Worm (Caenorhabditis elegans) whole organism, late embryonic: ENCODE data around the gene srh-292.

Experiments
- C08G9.2 ChIP-seq: sonication (generic microtip); optimal IDR thresholded peaks from 2 replicates; lab custom pipeline; 2016; ENCODE audit warnings: mild to moderate bottlenecking, missing genetic modification characterization, moderate library complexity, missing compliant biosample characterization
- C38D4.7 ChIP-seq: fragments of 200-800 bp; sonication (Bioruptor generic); optimal IDR thresholded peaks from 2 replicates; lab custom pipeline; 2018; ENCODE audit warnings: mild to moderate bottlenecking, missing genetic modification characterization, moderate library complexity, missing compliant biosample characterization
- F13H6.1 ChIP-seq: sonication (generic microtip); optimal IDR thresholded peaks from 2 replicates; lab custom pipeline; 2016; ENCODE audit warnings: missing genetic modification characterization, missing compliant biosample characterization
- ahr-1 ChIP-seq: sonication (generic microtip); optimal IDR thresholded peaks from 2 replicates; lab custom pipeline; 2016; ENCODE audit warnings: missing genetic modification characterization, missing compliant biosample characterization
- ceh-14 ChIP-seq: sonication (generic microtip); optimal IDR thresholded peaks from 2 replicates; lab custom pipeline; 2016; ENCODE audit warnings: missing genotype, missing genetic modification characterization, missing compliant biosample characterization
- ceh-19 ChIP-seq: fragments of 200-800 bp; sonication (Bioruptor generic); optimal IDR thresholded peaks from 2 replicates; lab custom pipeline; 2018; ENCODE audit warnings: mild to moderate bottlenecking, missing genetic modification characterization, missing compliant biosample characterization
- ceh-2 ChIP-seq: sonication (generic microtip); optimal IDR thresholded peaks from 2 replicates; lab custom pipeline; 2016; ENCODE audit warnings: missing genotype, missing genetic modification characterization, missing compliant biosample characterization
- ceh-22 ChIP-seq: sonication (generic microtip); optimal IDR thresholded peaks from 2 replicates; lab custom pipeline; 2017; ENCODE audit warnings: missing biosample characterization, missing genetic modification characterization
- ceh-24 ChIP-seq: sonication (generic microtip); optimal IDR thresholded peaks from 2 replicates; lab custom pipeline; 2016; ENCODE audit warnings: mild to moderate bottlenecking, missing genetic modification characterization, missing compliant biosample characterization
- ceh-31 ChIP-seq: sonication (generic microtip); optimal IDR thresholded peaks from 2 replicates; lab custom pipeline; 2016; ENCODE audit warnings: missing genetic modification characterization, missing compliant biosample characterization
- ceh-34 ChIP-seq: sonication (generic microtip); optimal IDR thresholded peaks from 2 replicates; lab custom pipeline; 2016; ENCODE audit warnings: mild to moderate bottlenecking, missing genetic modification characterization, missing compliant biosample characterization
- ceh-45 ChIP-seq: fragments of 200-800 bp; sonication (Bioruptor generic); IDR thresholded peaks from 2 replicates; pipeline ENCODE4 v1.3.6; 2022; ENCODE audit warnings: missing genetic modification reagents, missing genetic modification characterization, missing compliant biosample characterization
- ceh-48 ChIP-seq: sonication (generic microtip); optimal IDR thresholded peaks from 2 replicates; lab custom pipeline; 2016; ENCODE audit warnings: missing genetic modification characterization, inconsistent platforms, missing compliant biosample characterization
- ceh-6 ChIP-seq: fragments of 200-800 bp; sonication (Bioruptor generic); optimal IDR thresholded peaks from 2 replicates; lab custom pipeline; 2018; ENCODE audit warnings: mild to moderate bottlenecking, missing genetic modification characterization, missing compliant biosample characterization
- ceh-9 ChIP-seq: sonication (generic microtip); optimal IDR thresholded peaks from 2 replicates; lab custom pipeline; 2016; ENCODE audit warnings: mild to moderate bottlenecking, missing genetic modification characterization, inconsistent platforms, missing compliant biosample characterization
- che-1 ChIP-seq: sonication (generic microtip); optimal IDR thresholded peaks from 2 replicates; lab custom pipeline; 2016; ENCODE audit warnings: mild to moderate bottlenecking, missing genetic modification characterization, missing compliant biosample characterization
- dve-1 ChIP-seq: sonication (generic microtip); optimal IDR thresholded peaks from 2 replicates; lab custom pipeline; 2017; ENCODE audit warnings: antibody characterized with exemption, mild to moderate bottlenecking, missing genetic modification characterization, missing compliant biosample characterization
- elt-2 ChIP-seq: sonication (generic microtip); optimal IDR thresholded peaks from 2 replicates; lab custom pipeline; 2016; ENCODE audit warnings: missing genetic modification reagents, missing genetic modification characterization, missing compliant biosample characterization
- elt-4 ChIP-seq: sonication (generic microtip); optimal IDR thresholded peaks from 2 replicates; lab custom pipeline; 2016; ENCODE audit warnings: missing genetic modification characterization, missing compliant biosample characterization
- ets-4 ChIP-seq: sonication (generic microtip); optimal IDR thresholded peaks from 2 replicates; lab custom pipeline; 2016; ENCODE audit warnings: missing genetic modification characterization, missing compliant biosample characterization
- eyg-1 ChIP-seq: sonication (generic microtip); optimal IDR thresholded peaks from 2 replicates; lab custom pipeline; 2016; ENCODE audit warnings: missing genotype, missing genetic modification characterization, missing compliant biosample characterization
- hlh-13 ChIP-seq: fragments of 200-800 bp; sonication (Bioruptor generic); optimal IDR thresholded peaks from 2 replicates; lab custom pipeline; 2018; ENCODE audit warnings: mild to moderate bottlenecking, missing genetic modification characterization, missing compliant biosample characterization
- hlh-15 ChIP-seq: sonication (generic microtip); optimal IDR thresholded peaks from 2 replicates; lab custom pipeline; 2016; ENCODE audit warnings: missing genetic modification characterization, missing compliant biosample characterization
- hlh-6 ChIP-seq: sonication (generic microtip); optimal IDR thresholded peaks from 2 replicates; lab custom pipeline; 2016; ENCODE audit warnings: missing genotype, missing genetic modification characterization, missing compliant biosample characterization
- hlh-8 ChIP-seq: sonication (generic microtip); optimal IDR thresholded peaks from 2 replicates; lab custom pipeline; 2016; ENCODE audit warnings: missing genotype, missing genetic modification characterization, missing compliant biosample characterization
- lim-6 ChIP-seq: sonication (generic microtip); optimal IDR thresholded peaks from 2 replicates; lab custom pipeline; 2016; ENCODE audit warnings: missing genetic modification characterization, missing compliant biosample characterization
- mec-3 ChIP-seq: sonication (generic microtip); optimal IDR thresholded peaks from 2 replicates; lab custom pipeline; 2016; ENCODE audit warnings: borderline replicate concordance, missing genetic modification characterization, missing compliant biosample characterization
- pax-1 ChIP-seq: fragments of 150-350 bp; optimal IDR thresholded peaks from 2 replicates; lab custom pipeline; 2014; ENCODE audit warnings: missing biosample characterization, missing genetic modification characterization
- pqm-1 ChIP-seq: sonication (generic microtip); optimal IDR thresholded peaks from 2 replicates; lab custom pipeline; 2016; ENCODE audit warnings: missing genetic modification characterization, missing compliant biosample characterization
- rnt-1 ChIP-seq: sonication (generic microtip); optimal IDR thresholded peaks from 2 replicates; lab custom pipeline; 2016; ENCODE audit warnings: missing genetic modification characterization, missing compliant biosample characterization
- sdc-2 ChIP-seq: sonication (generic microtip); optimal IDR thresholded peaks from 2 replicates; lab custom pipeline; 2016; ENCODE audit warnings: missing genotype, missing genetic modification characterization, missing compliant biosample characterization
- sox-4 ChIP-seq: sonication (generic microtip); optimal IDR thresholded peaks from 2 replicates; lab custom pipeline; 2017; ENCODE audit warnings: mild to moderate bottlenecking, missing genetic modification characterization, inconsistent platforms, missing compliant biosample characterization
- tbx-2 ChIP-seq: sonication (generic microtip); optimal IDR thresholded peaks from 2 replicates; lab custom pipeline; 2016; ENCODE audit warnings: missing genetic modification characterization, missing compliant biosample characterization
- tbx-7 ChIP-seq: sonication (generic microtip); optimal IDR thresholded peaks from 2 replicates; lab custom pipeline; 2016; ENCODE audit warnings: missing genotype, missing genetic modification characterization, missing compliant biosample characterization
- unc-3 ChIP-seq, 2 experiments: fragments of 200-800 bp in 1 of 2; sonication (Bioruptor generic) in 1 of 2; sonication (generic microtip) in 1 of 2; conservative IDR thresholded peaks in 1 of 2; optimal IDR thresholded peaks in 1 of 2; 2 replicates each; pipeline versions ENCODE4 v1.3.6 to Lab custom; 2016 to 2022; ENCODE audit warnings: missing compliant biosample characterization in 2 of 2, missing genetic modification characterization in 2 of 2, missing genetic modification reagents in 1 of 2
- unc-42 ChIP-seq: sonication (generic microtip); optimal IDR thresholded peaks from 2 replicates; lab custom pipeline; 2016; ENCODE audit warnings: missing genotype, missing genetic modification characterization, missing compliant biosample characterization
- unc-55 ChIP-seq: sonication (generic microtip); optimal IDR thresholded peaks from 2 replicates; lab custom pipeline; 2017; ENCODE audit warnings: missing biosample characterization, missing genetic modification reagents, missing genetic modification characterization
- unc-86 ChIP-seq: sonication (generic microtip); optimal IDR thresholded peaks from 2 replicates; lab custom pipeline; 2016; ENCODE audit warnings: missing genetic modification characterization, missing compliant biosample characterization
- zip-5 ChIP-seq: sonication (generic microtip); optimal IDR thresholded peaks from 2 replicates; lab custom pipeline; 2016; ENCODE audit warnings: missing genetic modification characterization, missing compliant biosample characterization
- ztf-16 ChIP-seq: sonication (generic microtip); optimal IDR thresholded peaks from 2 replicates; lab custom pipeline; 2017; ENCODE audit warnings: missing genetic modification characterization, missing compliant biosample characterization

Gene srh-292

DNA sequence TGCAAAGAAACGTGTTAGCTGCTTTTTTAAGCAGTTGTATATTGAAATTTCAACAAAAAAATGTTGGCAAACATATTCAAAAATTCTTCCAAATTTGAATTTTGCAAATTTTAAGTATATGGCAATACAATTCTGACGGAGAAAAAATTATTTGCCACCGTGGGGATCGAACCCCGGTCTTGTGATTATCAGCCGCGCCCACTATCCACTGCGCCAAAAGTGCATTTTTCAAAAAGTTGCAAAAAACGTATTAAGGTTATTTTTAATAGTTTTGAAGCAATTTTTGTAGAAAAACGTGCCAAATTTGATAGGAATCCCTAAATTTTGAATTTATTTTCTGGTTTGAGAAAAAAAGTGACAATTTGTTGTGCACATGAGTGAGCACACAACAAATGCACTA lies 18.2 kb upstream of the srh-292 start:
- no peak for TF ChIP-seq ceh-34
- no peak for TF ChIP-seq dve-1 (tag; lab: Kevin White, UChicago)
- no peak for TF ChIP-seq unc-55 (GFP tag; lab: Kevin White, UChicago)
- TF ChIP-seq elt-4: no peak
- no peak for TF ChIP-seq eyg-1 (tag; lab: Kevin White, UChicago)
- TF ChIP-seq C08G9.2: no peak
- TF ChIP-seq ceh-2 (tag; lab: Kevin White, UChicago): no peak
- no peak for TF ChIP-seq mec-3 (tag; lab: Kevin White, UChicago)
- TF ChIP-seq unc-86 (tag; lab: Kevin White, UChicago): no peak
- TF ChIP-seq ceh-9 (tag; lab: Kevin White, UChicago): no peak
- TF ChIP-seq ceh-45: no peak
- TF ChIP-seq ceh-48 (tag; lab: Kevin White, UChicago): no peak
- TF ChIP-seq hlh-8 (tag; lab: Kevin White, UChicago): no peak
- no peak for TF ChIP-seq ets-4 (tag; lab: Kevin White, UChicago)
- TF ChIP-seq ceh-6 (GFP tag; lab: Kevin White, UChicago): no peak
- no peak for TF ChIP-seq che-1 (tag; lab: Kevin White, UChicago)
- TF ChIP-seq zip-5 (tag; lab: Kevin White, UChicago): no peak
- no peak for TF ChIP-seq hlh-15 (tag; lab: Kevin White, UChicago)
- TF ChIP-seq F13H6.1 (tag; lab: Kevin White, UChicago): no peak
- TF ChIP-seq, all 69 proteins: peak for 0

DNA sequence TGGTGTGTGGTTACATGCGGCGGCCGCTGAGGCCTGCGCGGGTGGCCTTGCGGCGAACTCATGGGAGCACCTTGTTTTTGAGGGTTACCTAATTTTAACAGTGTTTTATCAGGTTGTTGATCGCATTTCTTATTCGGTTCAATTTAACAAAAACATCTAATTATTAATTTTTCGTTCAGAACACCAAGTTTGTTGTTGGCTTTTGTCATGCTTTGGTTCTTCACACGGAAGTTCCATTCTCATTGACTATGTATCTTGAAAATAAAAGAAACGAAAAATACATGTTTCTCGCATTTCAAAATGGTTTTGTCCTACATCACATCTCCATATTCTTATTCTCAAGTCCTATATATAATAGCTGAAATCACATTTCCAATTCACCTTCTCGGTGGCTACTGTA lies 12.4 kb upstream of the srh-292 start, which contains the start of gene srh-290:
TSS of gene srh-290 (plus strand) at position 301 of the 400 bp plus-strand sequence.
- TF ChIP-seq ceh-9 (tag; lab: Kevin White, UChicago) (no peak), C38D4.7 (GFP tag; lab: Kevin White, UChicago) (no peak), hlh-6 (tag; lab: Kevin White, UChicago) (no peak), tbx-2 (no peak), elt-4 (no peak), tbx-7 (tag; lab: Kevin White, UChicago) (no peak), pqm-1 (tag; lab: Kevin White, UChicago) (no peak), F13H6.1 (tag; lab: Kevin White, UChicago) (no peak), ceh-24 (no peak), sdc-2 (no peak), ceh-19 (GFP tag; lab: Kevin White, UChicago) (no peak), lim-6 (tag; lab: Kevin White, UChicago) (no peak), unc-42 (no peak), ceh-14 (tag; lab: Kevin White, UChicago) (no peak), unc-3 (GFP tag; conservative IDR thresholded peaks at IDR 0.05; lab: Robert Waterston, UW) (no peak), unc-3 (tag; optimal IDR thresholded peaks at IDR 0.05; lab: Kevin White, UChicago) (no peak), sox-4 (tag; lab: Kevin White, UChicago) (no peak), ceh-6 (GFP tag; lab: Kevin White, UChicago) (no peak), ceh-22 (tag; lab: Kevin White, UChicago) (no peak), elt-2 (tag; lab: Kevin White, UChicago) (no peak), eyg-1 (tag; lab: Kevin White, UChicago) (no peak)

DNA sequence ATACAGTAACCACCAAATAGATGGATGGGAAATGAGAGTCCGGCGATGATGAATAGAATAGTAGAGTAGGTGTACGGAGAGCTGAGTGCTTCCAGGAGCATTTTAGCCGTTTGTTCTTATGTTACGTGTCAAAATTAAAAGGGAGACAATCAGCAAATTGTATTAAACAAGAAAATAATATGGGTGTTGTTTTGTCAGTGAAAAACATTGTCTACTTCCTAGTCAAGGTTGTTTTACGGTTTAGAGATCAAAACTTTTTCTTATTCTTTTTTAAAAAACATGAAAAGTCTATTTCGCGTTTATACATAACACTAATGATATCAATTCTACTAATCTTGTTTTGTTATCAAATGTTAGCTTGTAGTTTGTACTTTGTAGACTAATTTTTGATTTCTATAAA lies 8.6 kb upstream of the srh-292 start, which contains the start of gene srh-289:
TSS of gene srh-289 (minus strand) at position 101 of the 400 bp plus-strand sequence.
- TF ChIP-seq ztf-16 (no peak), pax-1 (tag; lab: Kevin White, UChicago) (no peak), ceh-31 (tag; lab: Kevin White, UChicago) (no peak), unc-3 (GFP tag; conservative IDR thresholded peaks at IDR 0.05; lab: Robert Waterston, UW) (no peak), unc-3 (tag; optimal IDR thresholded peaks at IDR 0.05; lab: Kevin White, UChicago) (no peak), tbx-2 (no peak), che-1 (tag; lab: Kevin White, UChicago) (no peak), sox-4 (tag; lab: Kevin White, UChicago) (no peak), hlh-15 (tag; lab: Kevin White, UChicago) (no peak), rnt-1 (tag; lab: Kevin White, UChicago) (no peak), ahr-1 (no peak), hlh-8 (tag; lab: Kevin White, UChicago) (no peak), sdc-2 (no peak), hlh-13 (no peak), ceh-24 (no peak), ceh-45 (no peak), unc-86 (tag; lab: Kevin White, UChicago) (no peak)
